Worm (Caenorhabditis elegans): ENCODE results near the gene gcsh-1.

Gene gcsh-1

ce11 chrX:14489945-14490344 is 24.9 kb downstream of the gcsh-1 start, which contains the start of gene his-24 (continued):
- TF ChIP-seq dve-1 (tag; optimal IDR thresholded peaks at IDR 0.05; ENCODE audit: insufficient read depth): peak; percentile 81
- peak in 1 of 2 experiments; percentile 51 for TF ChIP-seq hif-1 (tag; optimal IDR thresholded peaks at IDR 0.05)
- 0 out of 2 replicates have a peak, but pooled peaks have one; percentile 32 for TF ChIP-seq vab-7 (GFP tag; IDR thresholded peaks at IDR 0.05)
- TF ChIP-seq ceh-28 (tag; optimal IDR thresholded peaks at IDR 0.05): no peak
- peak; percentile 65 for TF ChIP-seq php-3 (GFP tag; IDR thresholded peaks at IDR 0.05)
- TF ChIP-seq nhr-77 (tag; optimal IDR thresholded peaks at IDR 0.05): peak; percentile 63
- TF ChIP-seq lir-3 (tag; optimal IDR thresholded peaks at IDR 0.05): no peak
- TF ChIP-seq jun-1 (tag; optimal IDR thresholded peaks at IDR 0.05): no peak
- peak; percentile 81 for TF ChIP-seq mes-2 (tag; optimal IDR thresholded peaks at IDR 0.05; ENCODE audit: poor library complexity, severe bottlenecking)
- TF ChIP-seq unc-39 (tag; optimal IDR thresholded peaks at IDR 0.05): no peak
- TF ChIP-seq mxl-3 (GFP tag; optimal IDR thresholded peaks at IDR 0.05): peak; percentile 56
- TF ChIP-seq ztf-7 (tag; optimal IDR thresholded peaks at IDR 0.05): peak; percentile 20
- TF ChIP-seq ceh-20 (GFP tag; IDR thresholded peaks at IDR 0.05): no peak; the same call in none of the 2 replicates
- no peak for TF ChIP-seq aly-2 (tag; optimal IDR thresholded peaks at IDR 0.05)
- no peak for TF ChIP-seq T20F7.1 (GFP tag; optimal IDR thresholded peaks at IDR 0.05)
- TF ChIP-seq F26F4.8 (GFP tag; conservative IDR thresholded peaks at IDR 0.05): no peak
- TF ChIP-seq nhr-6 (tag; optimal IDR thresholded peaks at IDR 0.05): peak; percentile 85
- 0 out of 2 replicates have a peak, but pooled peaks have one; percentile 34 for TF ChIP-seq madf-9 (GFP tag; conservative IDR thresholded peaks at IDR 0.05)
- no peak for TF ChIP-seq lin-1 (GFP tag; IDR thresholded peaks at IDR 0.05)
- TF ChIP-seq ces-1 (GFP tag; optimal IDR thresholded peaks at IDR 0.05): no peak
- TF ChIP-seq D1046.2 (GFP tag; IDR thresholded peaks at IDR 0.05): 0 out of 2 replicates have a peak, but pooled peaks have one; percentile 53
- TF ChIP-seq lin-38 (GFP tag; IDR thresholded peaks at IDR 0.05): no peak
- TF ChIP-seq nhr-25 (tag; optimal IDR thresholded peaks at IDR 0.05; ENCODE audit: borderline replicate concordance, insufficient read depth): peak; percentile 18
- TF ChIP-seq zip-2 (tag; optimal IDR thresholded peaks at IDR 0.05): no peak
- no peak for TF ChIP-seq snpc-4 (tag; optimal IDR thresholded peaks at IDR 0.05)
- peak; percentile 66; the same call in 1 of the 2 replicates for TF ChIP-seq dmd-9 (GFP tag; IDR thresholded peaks at IDR 0.05)
- peak; percentile 70 for TF ChIP-seq pha-4 (GFP tag; IDR thresholded peaks at IDR 0.05)
- no peak for TF ChIP-seq pha-4 (tag; optimal IDR thresholded peaks at IDR 0.05)
- peak; percentile 59; the same call in 1 of the 2 replicates for TF ChIP-seq nhr-42 (GFP tag; IDR thresholded peaks at IDR 0.05)
- TF ChIP-seq nhr-237 (tag; optimal IDR thresholded peaks at IDR 0.05): no peak
- TF ChIP-seq skn-1 (tag; optimal IDR thresholded peaks at IDR 0.05): no peak

DNA sequence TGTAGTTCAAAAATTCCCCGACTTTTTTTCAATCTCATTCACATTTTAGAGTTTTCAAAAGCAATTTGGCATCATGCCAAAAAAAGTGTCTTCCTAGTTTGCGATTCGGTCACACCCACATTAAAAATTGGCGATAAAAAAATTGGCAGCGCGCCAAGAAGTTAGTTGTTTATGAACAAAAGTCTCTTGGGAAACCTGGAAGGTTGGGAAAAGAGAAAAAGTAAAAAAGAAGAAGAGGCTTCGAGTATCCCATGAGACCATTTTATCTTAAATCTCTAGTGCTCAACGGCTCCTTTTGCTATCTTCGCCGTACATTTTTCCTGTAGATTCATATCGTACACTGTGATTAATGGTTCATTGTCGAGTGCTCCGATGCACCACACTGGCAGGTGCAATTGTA is 27.0 kb downstream of the gcsh-1 start:
- no peak for TF ChIP-seq nhr-11 (tag; optimal IDR thresholded peaks at IDR 0.05)
- no peak for TF ChIP-seq set-16 (GFP tag; IDR thresholded peaks at IDR 0.05)
- TF ChIP-seq snpc-4 (tag; optimal IDR thresholded peaks at IDR 0.05): no peak
- TF ChIP-seq nhr-6 (tag; optimal IDR thresholded peaks at IDR 0.05): no peak
- no peak for TF ChIP-seq daf-16 (GFP tag; optimal IDR thresholded peaks at IDR 0.05)
- peak; percentile 12 for TF ChIP-seq daf-16 (tag; optimal IDR thresholded peaks at IDR 0.05)
- peak in 1 of 2 experiments; percentile 71 for TF ChIP-seq unc-62 (GFP tag; optimal IDR thresholded peaks at IDR 0.05 in 1 of 2)
- no peak for TF ChIP-seq unc-62 (tag; optimal IDR thresholded peaks at IDR 0.05)
- TF ChIP-seq aha-1 (tag): no peak
- no peak for TF ChIP-seq Y75B8A.6 (GFP tag; IDR thresholded peaks at IDR 0.05)
- TF ChIP-seq Y48G9A.11 (GFP tag; IDR thresholded peaks at IDR 0.05): no peak
- no peak for TF ChIP-seq daf-19 (GFP tag; conservative IDR thresholded peaks at IDR 0.05)

Data from whole organism, L4 larva.